Fruit fly (Drosophila melanogaster) whole organism, embryonic: ENCODE measurements around the gene CG13239.

Source experiments
- Atf-2 ChIP-seq: fragments of 200-800 bp; sonication (Bioruptor generic); optimal IDR thresholded peaks from 2 replicates; lab custom pipeline; 2016; ENCODE audit warnings: missing biosample characterization, missing genetic modification characterization
- CG10543 ChIP-seq: fragments of 200-800 bp; sonication (Bioruptor generic); optimal IDR thresholded peaks from 3 replicates; lab custom pipeline; 2017; ENCODE audit warnings: missing biosample characterization, mild to moderate bottlenecking, missing genetic modification characterization, moderate library complexity
- CG11723 ChIP-seq: fragments of 200-800 bp; sonication (Bioruptor generic); optimal IDR thresholded peaks from 2 replicates; lab custom pipeline; 2017; ENCODE audit warnings: missing biosample characterization, mild to moderate bottlenecking, missing genetic modification characterization
- CG12769 ChIP-seq: fragments of 200-800 bp; sonication (Bioruptor generic); optimal IDR thresholded peaks from 2 replicates; lab custom pipeline; 2019; ENCODE audit warnings: missing biosample characterization, mild to moderate bottlenecking, missing genetic modification characterization, moderate library complexity
- CG13894 ChIP-seq: fragments of 200-800 bp; sonication (Bioruptor generic); optimal IDR thresholded peaks from 3 replicates; lab custom pipeline; 2018; ENCODE audit warnings: missing biosample characterization, mild to moderate bottlenecking, missing genetic modification characterization, moderate library complexity
- CG14667 ChIP-seq: fragments of 200-800 bp; sonication (Bioruptor generic); IDR thresholded peaks from 2 replicates; pipeline ENCODE4 v1.3.6; 2022; ENCODE audit warnings: missing biosample characterization, missing genetic modification characterization
- CG14860 ChIP-seq: fragments of 200-800 bp; sonication (Bioruptor generic); IDR thresholded peaks from 3 replicates; pipeline ENCODE4 v1.3.6; 2022; ENCODE audit warnings: missing biosample characterization, missing genetic modification characterization; ENCODE audit not compliant: partially characterized antibody
- CG14965 ChIP-seq: fragments of 200-800 bp; sonication (Bioruptor generic); optimal IDR thresholded peaks from 2 replicates; lab custom pipeline; 2016; ENCODE audit warnings: missing biosample characterization, missing genetic modification characterization, borderline replicate concordance
- CG15011 ChIP-seq: fragments of 200-800 bp; sonication (Bioruptor generic); optimal IDR thresholded peaks from 3 replicates; lab custom pipeline; 2018; ENCODE audit warnings: missing biosample characterization, mild to moderate bottlenecking, missing genetic modification characterization
- CG1529 ChIP-seq: fragments of 200-800 bp; sonication (Bioruptor generic); optimal IDR thresholded peaks from 3 replicates; lab custom pipeline; 2018; ENCODE audit warnings: missing biosample characterization, missing genetic modification characterization
- CG17802 ChIP-seq: fragments of 200-800 bp; sonication (Bioruptor generic); optimal IDR thresholded peaks from 2 replicates; lab custom pipeline; 2018; ENCODE audit warnings: missing biosample characterization, mild to moderate bottlenecking, missing genetic modification characterization, moderate library complexity
- CG32767 ChIP-seq: fragments of 200-800 bp; sonication (Bioruptor generic); IDR thresholded peaks from 2 replicates; pipeline ENCODE4 v1.3.6; 2022; ENCODE audit warnings: missing biosample characterization, missing genetic modification characterization
- CG33213 ChIP-seq: fragments of 200-800 bp; sonication (Bioruptor generic); optimal IDR thresholded peaks from 3 replicates; lab custom pipeline; 2016; ENCODE audit warnings: missing biosample characterization, missing genetic modification characterization
- CG4360 ChIP-seq: fragments of 200-800 bp; sonication (Bioruptor generic); IDR thresholded peaks from 2 replicates; pipeline ENCODE4 v1.3.6; 2022; ENCODE audit warnings: missing biosample characterization, missing genetic modification characterization
- CG4617 ChIP-seq: fragments of 200-800 bp; sonication (Bioruptor generic); optimal IDR thresholded peaks from 3 replicates; lab custom pipeline; 2016; ENCODE audit warnings: missing biosample characterization, missing genetic modification characterization, borderline replicate concordance
- CG5245 ChIP-seq: fragments of 200-800 bp; sonication (Bioruptor generic); optimal IDR thresholded peaks from 3 replicates; lab custom pipeline; 2016; ENCODE audit warnings: missing biosample characterization, missing genetic modification characterization
- CG6272 ChIP-seq: fragments of 200-800 bp; sonication (Bioruptor generic); IDR thresholded peaks from 2 replicates; pipeline ENCODE4 v1.3.6; 2022; ENCODE audit warnings: missing biosample characterization, missing genetic modification characterization
- CG8089 ChIP-seq: fragments of 200-800 bp; sonication (Bioruptor generic); optimal IDR thresholded peaks from 3 replicates; lab custom pipeline; 2016; ENCODE audit warnings: missing biosample characterization, missing genetic modification characterization
- CG8290 ChIP-seq, 3 experiments: fragments of 200-800 bp; sonication (Bioruptor generic); optimal IDR thresholded peaks; 2 replicates each; lab custom pipeline; 2016 to 2019; ENCODE audit warnings: missing biosample characterization in 3 of 3, missing genetic modification characterization in 3 of 3, mild to moderate bottlenecking in 2 of 3, moderate library complexity in 1 of 3
- CG9817 ChIP-seq: fragments of 200-800 bp; sonication (Bioruptor generic); optimal IDR thresholded peaks from 2 replicates; lab custom pipeline; 2018; ENCODE audit warnings: missing biosample characterization, mild to moderate bottlenecking, missing genetic modification characterization, moderate library complexity
- Chrac-16 ChIP-seq: fragments of 200-800 bp; sonication (Bioruptor generic); optimal IDR thresholded peaks from 3 replicates; lab custom pipeline; 2016; ENCODE audit warnings: missing biosample characterization, missing genetic modification characterization
- CrebB ChIP-seq: fragments of 200-800 bp; sonication (Bioruptor generic); optimal IDR thresholded peaks from 3 replicates; lab custom pipeline; 2018; ENCODE audit warnings: missing biosample characterization, mild to moderate bottlenecking, missing genetic modification characterization
- Dip3 ChIP-seq: fragments of 200-800 bp; sonication (Bioruptor generic); optimal IDR thresholded peaks from 3 replicates; lab custom pipeline; 2016; ENCODE audit warnings: missing biosample characterization, missing genetic modification characterization
- ERR ChIP-seq: fragments of 200-800 bp; sonication (Bioruptor generic); optimal IDR thresholded peaks from 2 replicates; lab custom pipeline; 2016; ENCODE audit warnings: missing biosample characterization, missing genetic modification characterization
- Gug ChIP-seq: fragments of 200-800 bp; sonication (Bioruptor generic); IDR thresholded peaks from 4 replicates; pipeline ENCODE4 v1.3.6; 2022; ENCODE audit warnings: missing biosample characterization, missing genetic modification characterization
- Hr51 ChIP-seq, 2 experiments: fragments of 200-800 bp; sonication (Bioruptor generic); optimal IDR thresholded peaks; 2 replicates in 1 of 2; 3 replicates in 1 of 2; lab custom pipeline; 2016 to 2018; ENCODE audit warnings: missing biosample characterization in 2 of 2, missing genetic modification characterization in 2 of 2, mild to moderate bottlenecking in 1 of 2, moderate library complexity in 1 of 2
- NFAT ChIP-seq: fragments of 200-800 bp; sonication (Bioruptor generic); IDR thresholded peaks from 2 replicates; pipeline ENCODE4 v1.3.6; 2022; ENCODE audit warnings: missing biosample characterization, missing genetic modification characterization
- NK7.1 ChIP-seq: fragments of 200-800 bp; sonication (Bioruptor generic); optimal IDR thresholded peaks from 3 replicates; lab custom pipeline; 2016; ENCODE audit warnings: missing biosample characterization, missing genetic modification characterization
- Nf-YB ChIP-seq: fragments of 200-800 bp; sonication (Bioruptor generic); optimal IDR thresholded peaks from 3 replicates; lab custom pipeline; 2019; ENCODE audit warnings: missing biosample characterization, mild to moderate bottlenecking, missing genetic modification characterization, moderate library complexity
- Poxn ChIP-seq: fragments of 200-800 bp; sonication (Bioruptor generic); IDR thresholded peaks from 2 replicates; pipeline ENCODE4 v1.3.6; 2022; ENCODE audit warnings: missing biosample characterization, missing genetic modification characterization
- Sry-β ChIP-seq: fragments of 200-800 bp; sonication (Bioruptor generic); optimal IDR thresholded peaks from 2 replicates; lab custom pipeline; 2018; ENCODE audit warnings: missing biosample characterization, mild to moderate bottlenecking, missing genetic modification characterization, moderate library complexity
- ab ChIP-seq: fragments of 200-800 bp; sonication (Bioruptor generic); optimal IDR thresholded peaks from 2 replicates; lab custom pipeline; 2016; ENCODE audit warnings: missing biosample characterization, missing genetic modification characterization
- bcd ChIP-seq: fragments of 200-800 bp; sonication (Bioruptor generic); optimal IDR thresholded peaks from 2 replicates; lab custom pipeline; 2017; ENCODE audit warnings: missing biosample characterization, mild to moderate bottlenecking, missing genetic modification characterization
- cas ChIP-seq: fragments of 200-800 bp; sonication (Bioruptor generic); IDR thresholded peaks from 2 replicates; pipeline ENCODE4 v1.3.6; 2022; ENCODE audit warnings: missing biosample characterization, missing genetic modification characterization
- crol ChIP-seq: fragments of 200-800 bp; sonication (Bioruptor generic); IDR thresholded peaks from 2 replicates; pipeline ENCODE4 v1.3.6; 2022; ENCODE audit warnings: missing biosample characterization, missing genetic modification characterization
- dimm ChIP-seq: fragments of 200-800 bp; sonication (Bioruptor generic); IDR thresholded peaks from 2 replicates; pipeline ENCODE4 v1.3.6; 2022; ENCODE audit warnings: missing biosample characterization, missing genetic modification characterization
- emc ChIP-seq: fragments of 200-800 bp; sonication (Bioruptor generic); optimal IDR thresholded peaks from 2 replicates; lab custom pipeline; 2016; ENCODE audit warnings: missing biosample characterization, missing genetic modification characterization
- esg ChIP-seq: fragments of 200-800 bp; sonication (Bioruptor generic); conservative IDR thresholded peaks from 2 replicates; pipeline ENCODE4 v1.3.6; 2022; ENCODE audit warnings: missing biosample characterization, missing genetic modification characterization
- fd3F ChIP-seq: fragments of 200-800 bp; sonication (Bioruptor generic); optimal IDR thresholded peaks from 2 replicates; lab custom pipeline; 2018; ENCODE audit warnings: missing biosample characterization, mild to moderate bottlenecking, missing genetic modification characterization, moderate library complexity
- kah ChIP-seq: fragments of 200-800 bp; sonication (Bioruptor generic); optimal IDR thresholded peaks from 2 replicates; lab custom pipeline; 2018; ENCODE audit warnings: missing biosample characterization, mild to moderate bottlenecking, missing genetic modification characterization
- klu ChIP-seq: fragments of 200-800 bp; sonication (Bioruptor generic); IDR thresholded peaks from 2 replicates; pipeline ENCODE4 v1.3.6; 2022; ENCODE audit warnings: missing biosample characterization, missing genetic modification characterization
- knrl ChIP-seq: fragments of 200-800 bp; sonication (Bioruptor generic); IDR thresholded peaks from 3 replicates; pipeline ENCODE4 v1.3.6; 2022; ENCODE audit warnings: missing biosample characterization, missing genetic modification characterization; ENCODE audit not compliant: partially characterized antibody
- nerfin-1 ChIP-seq: fragments of 200-800 bp; sonication (Bioruptor generic); optimal IDR thresholded peaks from 3 replicates; lab custom pipeline; 2019; ENCODE audit warnings: missing biosample characterization, mild to moderate bottlenecking, missing genetic modification characterization, moderate library complexity
- pan ChIP-seq, 4 experiments: fragments of >200 bp in 3 of 4; fragments of 200-800 bp in 1 of 4; sonication (Bioruptor generic) in 1 of 4; optimal IDR thresholded peaks in 3 of 4; IDR thresholded peaks in 1 of 4; 2 replicates each; pipeline versions ENCODE4 v1.3.6 to Lab custom; 2017 to 2022; ENCODE audit warnings: missing biosample characterization in 2 of 4, missing genetic modification characterization in 2 of 4, mixed read lengths in 1 of 4
- row ChIP-seq: fragments of 200-800 bp; sonication (Bioruptor generic); IDR thresholded peaks from 3 replicates; pipeline ENCODE4 v1.3.6; 2022; ENCODE audit warnings: missing biosample characterization, missing genetic modification characterization
- schlank ChIP-seq: fragments of 200-800 bp; sonication (Bioruptor generic); optimal IDR thresholded peaks from 2 replicates; lab custom pipeline; 2018; ENCODE audit warnings: missing biosample characterization, mild to moderate bottlenecking, missing genetic modification characterization
- scrt ChIP-seq: fragments of 200-800 bp; sonication (Bioruptor generic); optimal IDR thresholded peaks from 2 replicates; lab custom pipeline; 2018; ENCODE audit warnings: missing biosample characterization, mild to moderate bottlenecking, missing genetic modification characterization, moderate library complexity
- sens-2 ChIP-seq: fragments of 200-800 bp; sonication (Bioruptor generic); IDR thresholded peaks from 2 replicates; pipeline ENCODE4 v1.3.6; 2022; ENCODE audit warnings: missing biosample characterization, missing genetic modification characterization
- slp2 ChIP-seq: fragments of 200-800 bp; sonication (Bioruptor generic); optimal IDR thresholded peaks from 2 replicates; lab custom pipeline; 2016; ENCODE audit warnings: missing biosample characterization, missing genetic modification characterization
- tap ChIP-seq: fragments of 200-800 bp; optimal IDR thresholded peaks from 3 replicates; lab custom pipeline; 2019; ENCODE audit warnings: missing biosample characterization, mild to moderate bottlenecking, missing genetic modification characterization, moderate library complexity

Gene CG13239

dm6 chr3L:22868070-22868469 is 7.5 kb downstream of the CG13239 start, which contains the start of gene EMC4 (continued):
- TF ChIP-seq Nf-YB (GFP tag; lab: Kevin White, UChicago) (no peak), nerfin-1 (tag; lab: Kevin White, UChicago) (peak; percentile 14), Dip3 (GFP tag; lab: Kevin White, UChicago) (no peak), klu (no peak), pan (optimal IDR thresholded peaks at IDR 0.05; lab: Kevin White, UChicago) (no peak), pan (GFP tag; optimal IDR thresholded peaks at IDR 0.05 in 1 of 2, IDR thresholded peaks at IDR 0.05 in 1 of 2) (no peak), CG5245 (GFP tag; lab: Kevin White, UChicago) (no peak), dimm (GFP tag; lab: Robert Waterston, UW) (no peak), NFAT (peak; percentile 25; the same call in 1 of the 2 replicates), knrl (GFP tag; lab: Robert Waterston, UW) (peak; percentile 42; the same call in 2 of the 3 replicates), CG1529 (no peak), esg (GFP tag; lab: Robert Waterston, UW) (no peak), sens-2 (GFP tag; lab: Robert Waterston, UW) (no peak), Poxn (GFP tag; lab: Robert Waterston, UW) (no peak), ERR (GFP tag; lab: Kevin White, UChicago) (peak; percentile 37), Hr51 (GFP tag; optimal IDR thresholded peaks at IDR 0.05; lab: Kevin White, UChicago) (peak; percentile 8 to 47), CG17802 (no peak), Gug (GFP tag; lab: Robert Waterston, UW) (no peak; the same call in 3 of the 4 replicates), Chrac-16 (GFP tag; lab: Kevin White, UChicago) (peak; percentile 39), CrebB (tag; lab: Kevin White, UChicago) (no peak), CG14965 (GFP tag; lab: Kevin White, UChicago) (no peak), emc (GFP tag; lab: Kevin White, UChicago) (peak; percentile 23), schlank (tag; lab: Kevin White, UChicago) (no peak), CG8089 (GFP tag; lab: Kevin White, UChicago) (no peak), kah (GFP tag; lab: Kevin White, UChicago) (no peak), slp2 (peak; percentile 2), CG8290 (GFP tag; optimal IDR thresholded peaks at IDR 0.05; lab: Kevin White, UChicago) (no peak), CG8290 (tag; optimal IDR thresholded peaks at IDR 0.05; lab: Kevin White, UChicago) (peak in 1 of 2 experiments; percentile 73), cas (no peak), CG14860 (GFP tag; lab: Robert Waterston, UW) (peak; percentile 63; the same call in 2 of the 3 replicates), fd3F (GFP tag; lab: Kevin White, UChicago) (no peak), CG14667 (no peak), CG6272 (no peak), Sry-β (GFP tag; lab: Kevin White, UChicago) (no peak), ab (GFP tag; lab: Kevin White, UChicago) (no peak), Atf-2 (GFP tag; lab: Kevin White, UChicago) (no peak), NK7.1 (GFP tag; lab: Kevin White, UChicago) (no peak), CG13894 (tag; lab: Kevin White, UChicago) (peak; percentile 38), tap (no peak), CG10543 (GFP tag; lab: Kevin White, UChicago) (no peak), CG4360 (GFP tag; lab: Robert Waterston, UW) (peak; percentile 29; the same call in 1 of the 2 replicates), crol (GFP tag; lab: Robert Waterston, UW) (no peak), CG9817 (tag; lab: Kevin White, UChicago) (no peak), CG11723 (GFP tag; lab: Kevin White, UChicago) (no peak), CG4617 (GFP tag; lab: Kevin White, UChicago) (peak; percentile 78), scrt (GFP tag; lab: Kevin White, UChicago) (no peak), CG15011 (GFP tag; lab: Kevin White, UChicago) (no peak), CG33213 (GFP tag; lab: Kevin White, UChicago) (peak; percentile 63), CG32767 (0 out of 2 replicates have a peak, but pooled peaks have one; percentile 14), bcd (GFP tag; lab: Kevin White, UChicago) (peak; percentile 2), CG12769 (peak; percentile 30), row (GFP tag; lab: Robert Waterston, UW) (peak; percentile 30; the same call in 1 of the 3 replicates)
